Fruit fly (Drosophila melanogaster) whole organism, pupa: ENCODE results near the gene NetB.

Source experiments
- CG10348 ChIP-seq: fragments of 200-800 bp; sonication (Bioruptor generic); IDR thresholded peaks from 2 replicates; pipeline ENCODE4 v1.3.6; 2022; ENCODE audit warnings: missing biosample characterization, missing genetic modification characterization
- CG12605 ChIP-seq: fragments of 200-800 bp; sonication (Bioruptor generic); IDR thresholded peaks from 2 replicates; pipeline ENCODE4 v1.3.6; 2022; ENCODE audit warnings: missing biosample characterization, missing genetic modification characterization
- CG13204 ChIP-seq: fragments of 200-800 bp; sonication (Bioruptor generic); optimal IDR thresholded peaks from 2 replicates; lab custom pipeline; 2018; ENCODE audit warnings: missing biosample characterization, mild to moderate bottlenecking, missing genetic modification characterization, moderate library complexity
- CG14655 ChIP-seq: fragments of 200-800 bp; sonication (Bioruptor generic); optimal IDR thresholded peaks from 3 replicates; lab custom pipeline; 2017; ENCODE audit warnings: mild to moderate bottlenecking, missing biosample characterization, missing genetic modification reagents, missing genetic modification characterization
- CG15710 ChIP-seq: fragments of 200-800 bp; sonication (Bioruptor generic); optimal IDR thresholded peaks from 2 replicates; lab custom pipeline; 2018; ENCODE audit warnings: missing biosample characterization, mild to moderate bottlenecking, missing genetic modification characterization, moderate library complexity
- CG17806 ChIP-seq: fragments of 200-800 bp; sonication (Bioruptor generic); optimal IDR thresholded peaks from 2 replicates; lab custom pipeline; 2018; ENCODE audit warnings: missing biosample characterization, mild to moderate bottlenecking, missing genetic modification characterization, moderate library complexity
- CG32121 ChIP-seq: fragments of 200-800 bp; sonication (Bioruptor generic); IDR thresholded peaks from 2 replicates; pipeline ENCODE4 v1.3.6; 2022; ENCODE audit warnings: missing biosample characterization, missing genetic modification characterization
- CG34367 ChIP-seq: fragments of 200-800 bp; sonication (Bioruptor generic); optimal IDR thresholded peaks from 2 replicates; lab custom pipeline; 2018; ENCODE audit warnings: missing biosample characterization, mild to moderate bottlenecking, missing genetic modification characterization
- CG4496 ChIP-seq: fragments of 200-800 bp; sonication (Bioruptor generic); IDR thresholded peaks from 3 replicates; pipeline ENCODE4 v1.3.6; 2022; ENCODE audit warnings: missing biosample characterization, missing genetic modification characterization
- CG8159 ChIP-seq: fragments of 200-800 bp; sonication (Bioruptor generic); optimal IDR thresholded peaks from 3 replicates; lab custom pipeline; 2018; ENCODE audit warnings: missing biosample characterization, mild to moderate bottlenecking, missing genetic modification characterization, moderate library complexity
- CG8301 ChIP-seq: fragments of 200-800 bp; sonication (Bioruptor generic); optimal IDR thresholded peaks from 2 replicates; lab custom pipeline; 2018; ENCODE audit warnings: missing biosample characterization, mild to moderate bottlenecking, missing genetic modification characterization
- CG9948 ChIP-seq: fragments of 200-800 bp; sonication (Bioruptor generic); optimal IDR thresholded peaks from 2 replicates; lab custom pipeline; 2018; ENCODE audit warnings: missing biosample characterization, mild to moderate bottlenecking, missing genetic modification characterization, moderate library complexity
- D1 ChIP-seq: fragments of 200-800 bp; sonication (Bioruptor generic); optimal IDR thresholded peaks from 2 replicates; lab custom pipeline; 2018; ENCODE audit warnings: missing biosample characterization, mild to moderate bottlenecking, missing genetic modification characterization, moderate library complexity
- EcR ChIP-seq: fragments of 200-800 bp; sonication (Bioruptor generic); optimal IDR thresholded peaks from 3 replicates; lab custom pipeline; 2019; ENCODE audit warnings: missing biosample characterization, missing genetic modification characterization, mild to moderate bottlenecking, moderate library complexity, missing genetic modification reagents
- Ets98B ChIP-seq: fragments of 200-800 bp; sonication (Bioruptor generic); IDR thresholded peaks from 2 replicates; pipeline ENCODE4 v1.3.6; 2022; ENCODE audit warnings: missing biosample characterization, missing genetic modification characterization
- Pif1A ChIP-seq: fragments of 200-800 bp; sonication (Bioruptor generic); optimal IDR thresholded peaks from 3 replicates; lab custom pipeline; 2016; ENCODE audit warnings: missing biosample characterization, missing genetic modification characterization
- Pif1B ChIP-seq: fragments of 200-800 bp; sonication (Bioruptor generic); optimal IDR thresholded peaks from 3 replicates; lab custom pipeline; 2016; ENCODE audit warnings: missing biosample characterization, missing genetic modification characterization
- Snoo ChIP-seq: fragments of 200-800 bp; sonication (Bioruptor generic); optimal IDR thresholded peaks from 3 replicates; lab custom pipeline; 2017; ENCODE audit warnings: missing biosample characterization, mild to moderate bottlenecking, missing genetic modification characterization, inconsistent platforms
- fd96Ca ChIP-seq: fragments of 200-800 bp; sonication (Bioruptor generic); IDR thresholded peaks from 3 replicates; pipeline ENCODE4 v1.3.6; 2022; ENCODE audit warnings: missing biosample characterization, missing genetic modification characterization
- gl ChIP-seq: fragments of 200-800 bp; sonication (Bioruptor generic); optimal IDR thresholded peaks from 2 replicates; lab custom pipeline; 2018; ENCODE audit warnings: missing biosample characterization, mild to moderate bottlenecking, missing genetic modification characterization
- rn ChIP-seq: fragments of 200-800 bp; sonication (Bioruptor generic); IDR thresholded peaks from 2 replicates; pipeline ENCODE4 v1.3.6; 2022; ENCODE audit warnings: missing biosample characterization, missing genetic modification characterization

Gene NetB

dm6 chrX:14751162-14751561 is 2.0 kb upstream of the NetB start:
- no peak for TF ChIP-seq CG12605 (GFP tag; lab: Robert Waterston, UW)
- TF ChIP-seq CG4496, result no peak
- TF ChIP-seq rn, result no peak
- TF ChIP-seq CG34367 (tag; lab: Kevin White, UChicago), result no peak
- TF ChIP-seq CG8301 (tag; lab: Kevin White, UChicago), result no peak
- TF ChIP-seq CG10348 (GFP tag; lab: Robert Waterston, UW), result no peak
- TF ChIP-seq CG13204 (GFP tag; lab: Kevin White, UChicago), result no peak
- no peak for TF ChIP-seq CG9948 (tag; lab: Kevin White, UChicago)
- no peak for TF ChIP-seq Ets98B (GFP tag; lab: Robert Waterston, UW)
- no peak for TF ChIP-seq D1 (tag; lab: Kevin White, UChicago)
- TF ChIP-seq Snoo (tag; lab: Kevin White, UChicago), result no peak
- no peak for TF ChIP-seq CG15710
- no peak for TF ChIP-seq gl (tag; lab: Kevin White, UChicago)

- TF ChIP-seq CG34367 (tag; lab: Kevin White, UChicago) (no peak), EcR (GFP tag; lab: Kevin White, UChicago) (no peak), CG13204 (GFP tag; lab: Kevin White, UChicago) (peak; percentile 3), fd96Ca (GFP tag; lab: Robert Waterston, UW) (no peak), CG4496 (no peak), CG32121 (GFP tag; lab: Robert Waterston, UW) (no peak), CG8159 (tag; lab: Kevin White, UChicago) (peak; percentile 46), CG10348 (GFP tag; lab: Robert Waterston, UW) (no peak), CG9948 (tag; lab: Kevin White, UChicago) (peak; percentile 7), gl (tag; lab: Kevin White, UChicago) (no peak), CG15710 (peak; percentile 47), Pif1B (GFP tag; lab: Kevin White, UChicago) (peak; percentile 4), Pif1A (GFP tag; lab: Kevin White, UChicago) (peak; percentile 24), Snoo (tag; lab: Kevin White, UChicago) (peak; percentile 48), CG17806 (tag; lab: Kevin White, UChicago) (peak; percentile 47)
These were observed 1.3 kb upstream of the NetB start for dm6 chrX:14750448-14750847.

dm6 chrX:14743819-14744218 is 5.4 kb downstream of the NetB start:
- peak; percentile 27 for TF ChIP-seq CG8159 (tag; lab: Kevin White, UChicago)
- peak; percentile 6 for TF ChIP-seq Pif1A (GFP tag; lab: Kevin White, UChicago)
- 0 out of 2 replicates have a peak, but pooled peaks have one; percentile 11 for TF ChIP-seq CG32121 (GFP tag; lab: Robert Waterston, UW)
- TF ChIP-seq fd96Ca (GFP tag; lab: Robert Waterston, UW), result no peak
- 0 out of 2 replicates have a peak, but pooled peaks have one; percentile 10 for TF ChIP-seq Ets98B (GFP tag; lab: Robert Waterston, UW)

- TF ChIP-seq CG9948 (tag; lab: Kevin White, UChicago) (peak; percentile 16), CG8159 (tag; lab: Kevin White, UChicago) (no peak), gl (tag; lab: Kevin White, UChicago) (no peak), CG10348 (GFP tag; lab: Robert Waterston, UW) (no peak), fd96Ca (GFP tag; lab: Robert Waterston, UW) (0 out of 3 replicates have a peak, but pooled peaks have one; percentile 10), EcR (GFP tag; lab: Kevin White, UChicago) (no peak), D1 (tag; lab: Kevin White, UChicago) (no peak), CG8301 (tag; lab: Kevin White, UChicago) (peak; percentile 53), CG12605 (GFP tag; lab: Robert Waterston, UW) (no peak), rn (no peak), Pif1A (GFP tag; lab: Kevin White, UChicago) (no peak), CG14655 (GFP tag; lab: Kevin White, UChicago) (peak; percentile 50), CG32121 (GFP tag; lab: Robert Waterston, UW) (no peak), CG13204 (GFP tag; lab: Kevin White, UChicago) (no peak), CG34367 (tag; lab: Kevin White, UChicago) (no peak), CG15710 (no peak), CG4496 (no peak), Snoo (tag; lab: Kevin White, UChicago) (no peak), Pif1B (GFP tag; lab: Kevin White, UChicago) (no peak), CG17806 (tag; lab: Kevin White, UChicago) (peak; percentile 22), Ets98B (GFP tag; lab: Robert Waterston, UW) (peak; percentile 40; the same call in 1 of the 2 replicates)
These were observed 10.8 kb downstream of the NetB start for dm6 chrX:14738420-14738819.

dm6 chrX:14727580-14727979 is 21.6 kb downstream of the NetB start:
- TF ChIP-seq gl (tag; lab: Kevin White, UChicago) (no peak), Pif1B (GFP tag; lab: Kevin White, UChicago) (no peak), CG8159 (tag; lab: Kevin White, UChicago) (peak; percentile 38), EcR (GFP tag; lab: Kevin White, UChicago) (no peak), CG8301 (tag; lab: Kevin White, UChicago) (peak; percentile 34), Ets98B (GFP tag; lab: Robert Waterston, UW) (no peak), Snoo (tag; lab: Kevin White, UChicago) (no peak), CG10348 (GFP tag; lab: Robert Waterston, UW) (no peak), CG4496 (peak; percentile 45; the same call in 1 of the 3 replicates), CG32121 (GFP tag; lab: Robert Waterston, UW) (peak; percentile 36; the same call in 1 of the 2 replicates), CG9948 (tag; lab: Kevin White, UChicago) (peak; percentile 42), CG15710 (peak; percentile 23), CG13204 (GFP tag; lab: Kevin White, UChicago) (no peak), D1 (tag; lab: Kevin White, UChicago) (no peak), CG34367 (tag; lab: Kevin White, UChicago) (peak; percentile 8), CG14655 (GFP tag; lab: Kevin White, UChicago) (peak; percentile 42), rn (no peak), CG12605 (GFP tag; lab: Robert Waterston, UW) (no peak), CG17806 (tag; lab: Kevin White, UChicago) (peak; percentile 31), Pif1A (GFP tag; lab: Kevin White, UChicago) (no peak), fd96Ca (GFP tag; lab: Robert Waterston, UW) (no peak)
